Fruit fly (Drosophila melanogaster): Measurements from ENCODE around the gene ChAT.
A peak's percentile ranks its signal among the peaks of the same experiment; 100 is the strongest.

Gene ChAT

dm6 chr3R:18705150-18705549 is at the start of gene ChAT, which contains the start of gene VAChT:
TSS of gene ChAT (plus strand) at chr3R:18705501.
TSS of gene VAChT (plus strand) at chr3R:18705501.
- TF ChIP-seq noc (tag; optimal IDR thresholded peaks at IDR 0.05), result no peak

dm6 chr3R:18658380-18658944 is 46.8 kb upstream of the ChAT start:
- TF ChIP-seq noc (tag; optimal IDR thresholded peaks at IDR 0.05), result no peak

dm6 chr3R:18658945-18659642 is 46.2 kb upstream of the ChAT start, which contains the start of the genes CG31224 and CstF64:
TSS of gene CG31224 (minus strand) at chr3R:18659309.
TSS of gene CstF64 (plus strand) at chr3R:18659618.
- peak; percentile 74 for TF ChIP-seq noc (tag; optimal IDR thresholded peaks at IDR 0.05)

- TF ChIP-seq noc (tag; optimal IDR thresholded peaks at IDR 0.05), result peak; percentile 29
These were observed 41.8 kb upstream of the ChAT start, which contains the start of the genes Cpsf73 and Gos28 for dm6 chr3R:18663525-18663924. TSS of gene Cpsf73 (minus strand) at chr3R:18663552. TSS of gene Gos28 (plus strand) at chr3R:18663738.

dm6 chr3R:18665061-18665460 is 40.2 kb upstream of the ChAT start, which contains the start of gene CG31231:
TSS of gene CG31231 (plus strand) at chr3R:18665361.
- TF ChIP-seq noc (tag; optimal IDR thresholded peaks at IDR 0.05), result no peak

dm6 chr3R:18667659-18668248 is 37.5 kb upstream of the ChAT start, which contains the start of gene CG31229:
TSS of gene CG31229 (plus strand) at chr3R:18667852.
- TF ChIP-seq noc (tag; optimal IDR thresholded peaks at IDR 0.05), result no peak

- TF ChIP-seq noc (tag; optimal IDR thresholded peaks at IDR 0.05), result no peak
These were observed 36.1 kb upstream of the ChAT start, which contains the start of gene CG7702 for dm6 chr3R:18669152-18669551. TSS of gene CG7702 (plus strand) at chr3R:18669390.

dm6 chr3R:18669812-18670211 is 35.5 kb upstream of the ChAT start:
- TF ChIP-seq noc (tag; optimal IDR thresholded peaks at IDR 0.05), result peak; percentile 55

dm6 chr3R:18670441-18671111 is 34.7 kb upstream of the ChAT start:
- peak; percentile 79 for TF ChIP-seq noc (tag; optimal IDR thresholded peaks at IDR 0.05)

dm6 chr3R:18671112-18671729 is 34.1 kb upstream of the ChAT start, which contains the start of gene CG31230:
TSS of gene CG31230 (plus strand) at chr3R:18671679.
- peak; percentile 54 for TF ChIP-seq noc (tag; optimal IDR thresholded peaks at IDR 0.05)

dm6 chr3R:18677500-18677940 is 27.8 kb upstream of the ChAT start, which contains the start of the genes dind and CG7706:
TSS of gene dind (minus strand) at chr3R:18677539.
TSS of gene CG7706 (plus strand) at chr3R:18677818.
- TF ChIP-seq noc (tag; optimal IDR thresholded peaks at IDR 0.05), result no peak

dm6 chr3R:18680332-18680731 is 25.0 kb upstream of the ChAT start, which contains the start of the genes CG46318 and ChT:
TSS of gene CG46318 (plus strand) at chr3R:18680604.
TSS of gene ChT (plus strand) at chr3R:18680604.
- TF ChIP-seq noc (tag; optimal IDR thresholded peaks at IDR 0.05), result no peak

dm6 chr3R:18681054-18681453 is 24.2 kb upstream of the ChAT start:
- TF ChIP-seq noc (tag; optimal IDR thresholded peaks at IDR 0.05), result no peak

- TF ChIP-seq noc (tag; optimal IDR thresholded peaks at IDR 0.05), result no peak
These were observed 12.7 kb upstream of the ChAT start, which contains the start of gene Muc91C for dm6 chr3R:18692619-18693018. TSS of gene Muc91C (minus strand) at chr3R:18692719.

- no peak for TF ChIP-seq noc (tag; optimal IDR thresholded peaks at IDR 0.05)
These were observed 11.7 kb upstream of the ChAT start, which contains the start of gene CG14300 for dm6 chr3R:18693611-18694010. TSS of gene CG14300 (minus strand) at chr3R:18693711.

All from whole organism, larva.